Worm (Caenorhabditis elegans) whole organism, L4 larva: Measurements from ENCODE around the gene mps-4.

Experiments
- F49E8.2 ChIP-seq: sonication (generic microtip); optimal IDR thresholded peaks from 2 replicates; lab custom pipeline; 2016; ENCODE audit warnings: missing compliant biosample characterization, mild to moderate bottlenecking, missing genetic modification characterization, borderline replicate concordance
- R02D3.7 ChIP-seq: fragments of 150-350 bp; sonication (generic microtip); optimal IDR thresholded peaks from 3 replicates; lab custom pipeline; 2014; ENCODE audit warnings: missing biosample characterization, missing genetic modification characterization
- T20F7.1 ChIP-seq: fragments of 200-800 bp; sonication (Bioruptor generic); optimal IDR thresholded peaks from 2 replicates; lab custom pipeline; 2018; ENCODE audit warnings: mild to moderate bottlenecking, missing genetic modification characterization, missing compliant biosample characterization
- T26A8.4 ChIP-seq: fragments of 200-800 bp; sonication (Bioruptor generic); IDR thresholded peaks from 2 replicates; pipeline ENCODE4 v1.3.6; 2022; ENCODE audit warnings: missing genetic modification characterization, missing compliant biosample characterization
- Y48G9A.11 ChIP-seq: fragments of 200-800 bp; sonication (Bioruptor generic); IDR thresholded peaks from 2 replicates; pipeline ENCODE4 v1.3.6; 2022; ENCODE audit warnings: missing genetic modification reagents, missing genetic modification characterization, missing compliant biosample characterization
- aha-1 ChIP-seq: fragments of 150-350 bp; peaks from one replicate; lab custom pipeline; 2014; ENCODE audit warnings: missing biosample characterization, missing genetic modification characterization
- arid-1 ChIP-seq: fragments of 200-800 bp; sonication (Bioruptor generic); conservative IDR thresholded peaks from 2 replicates; pipeline ENCODE4 v1.3.6; 2022; ENCODE audit warnings: missing genetic modification reagents, missing genetic modification characterization, missing compliant biosample characterization
- ceh-32 ChIP-seq: sonication (generic microtip); optimal IDR thresholded peaks from 2 replicates; lab custom pipeline; 2016; ENCODE audit warnings: mild to moderate bottlenecking, missing genetic modification characterization, missing compliant biosample characterization; ENCODE audit not compliant: poor library complexity
- ceh-62 ChIP-seq: sonication (generic microtip); optimal IDR thresholded peaks from 2 replicates; lab custom pipeline; 2017; ENCODE audit warnings: missing biosample characterization, missing genetic modification characterization
- cey-2 ChIP-seq: sonication (generic microtip); optimal IDR thresholded peaks from 3 replicates; lab custom pipeline; 2017; ENCODE audit warnings: missing genetic modification characterization, mild to moderate bottlenecking, missing compliant biosample characterization, antibody characterized with exemption, borderline replicate concordance; ENCODE audit not compliant: insufficient read depth
- daf-16 ChIP-seq, 3 experiments: sonication (generic microtip); optimal IDR thresholded peaks; 2 replicates each; lab custom pipeline; 2016 to 2017; ENCODE audit warnings: missing genetic modification characterization in 3 of 3, missing genetic modification reagents in 3 of 3, mild to moderate bottlenecking in 2 of 3, missing compliant biosample characterization in 2 of 3, missing biosample characterization in 1 of 3, moderate library complexity in 1 of 3
- daf-8 ChIP-seq: fragments of 200-800 bp; sonication (Bioruptor generic); IDR thresholded peaks from 2 replicates; pipeline ENCODE4 v1.3.6; 2022; ENCODE audit warnings: missing genetic modification characterization, missing compliant biosample characterization
- dmd-6 ChIP-seq: fragments of 200-800 bp; sonication (Bioruptor generic); IDR thresholded peaks from 2 replicates; pipeline ENCODE4 v1.3.6; 2022; ENCODE audit warnings: missing genetic modification reagents, missing genetic modification characterization, missing compliant biosample characterization
- dve-1 ChIP-seq: sonication (generic microtip); optimal IDR thresholded peaks from 2 replicates; lab custom pipeline; 2017; ENCODE audit warnings: antibody characterized with exemption, mild to moderate bottlenecking, missing genetic modification characterization, missing compliant biosample characterization; ENCODE audit not compliant: insufficient read depth
- hif-1 ChIP-seq, 2 experiments: sonication (generic microtip); optimal IDR thresholded peaks; 2 replicates each; lab custom pipeline; 2016 to 2017; ENCODE audit warnings: missing compliant biosample characterization in 2 of 2, missing genetic modification characterization in 2 of 2, missing genetic modification reagents in 2 of 2, missing genotype in 2 of 2, mild to moderate bottlenecking in 1 of 2
- hlh-11 ChIP-seq: fragments of 200-800 bp; sonication (Bioruptor generic); optimal IDR thresholded peaks from 2 replicates; lab custom pipeline; 2018; ENCODE audit warnings: mild to moderate bottlenecking, missing genetic modification characterization, missing compliant biosample characterization
- hlh-30 ChIP-seq: sonication (generic microtip); optimal IDR thresholded peaks from 2 replicates; lab custom pipeline; 2017; ENCODE audit warnings: antibody characterized with exemption, mild to moderate bottlenecking, missing genetic modification characterization, missing compliant biosample characterization; ENCODE audit not compliant: insufficient read depth
- lin-15B ChIP-seq: fragments of 150-350 bp; sonication (generic microtip); optimal IDR thresholded peaks from 3 replicates; lab custom pipeline; 2014; ENCODE audit warnings: missing biosample characterization, missing genetic modification characterization
- madf-9 ChIP-seq: fragments of 200-800 bp; sonication (Bioruptor generic); conservative IDR thresholded peaks from 2 replicates; pipeline ENCODE4 v1.3.6; 2022; ENCODE audit warnings: missing genetic modification reagents, missing genetic modification characterization, missing compliant biosample characterization
- mdl-1 ChIP-seq, 2 experiments: fragments of 150-350 bp in 1 of 2; sonication (generic microtip) in 1 of 2; optimal IDR thresholded peaks; 2 replicates each; lab custom pipeline; 2014 to 2017; ENCODE audit warnings: missing biosample characterization in 2 of 2, missing genetic modification characterization in 2 of 2
- mes-2 ChIP-seq: sonication (generic microtip); optimal IDR thresholded peaks from 2 replicates; lab custom pipeline; 2016; ENCODE audit warnings: missing genotype, mild to moderate bottlenecking, missing genetic modification characterization, missing compliant biosample characterization; ENCODE audit not compliant: poor library complexity, severe bottlenecking
- mxl-3 ChIP-seq: fragments of 200-800 bp; sonication (Bioruptor generic); optimal IDR thresholded peaks from 2 replicates; lab custom pipeline; 2018; ENCODE audit warnings: mild to moderate bottlenecking, missing genetic modification characterization, missing compliant biosample characterization
- nhr-111 ChIP-seq: fragments of 200-800 bp; sonication (Bioruptor generic); optimal IDR thresholded peaks from 2 replicates; lab custom pipeline; 2018; ENCODE audit warnings: mild to moderate bottlenecking, missing genetic modification characterization, missing compliant biosample characterization
- nhr-28 ChIP-seq: fragments of 150-350 bp; optimal IDR thresholded peaks from 2 replicates; lab custom pipeline; 2014; ENCODE audit warnings: missing biosample characterization, missing genetic modification characterization
- nhr-6 ChIP-seq: fragments of 150-350 bp; optimal IDR thresholded peaks from 2 replicates; lab custom pipeline; 2014; ENCODE audit warnings: missing biosample characterization, missing genetic modification characterization
- php-3 ChIP-seq: fragments of 200-800 bp; sonication (Bioruptor generic); IDR thresholded peaks from 2 replicates; pipeline ENCODE4 v1.3.6; 2022; ENCODE audit warnings: missing genetic modification reagents, missing genetic modification characterization, missing compliant biosample characterization
- pqm-1 ChIP-seq: sonication (generic microtip); optimal IDR thresholded peaks from 2 replicates; lab custom pipeline; 2017; ENCODE audit warnings: missing biosample characterization, missing genetic modification characterization
- set-16 ChIP-seq: fragments of 200-800 bp; sonication (Bioruptor generic); IDR thresholded peaks from 2 replicates; pipeline ENCODE4 v1.3.6; 2022; ENCODE audit warnings: missing genetic modification reagents, missing genetic modification characterization, missing compliant biosample characterization
- skn-1 ChIP-seq: fragments of 150-350 bp; optimal IDR thresholded peaks from 2 replicates; lab custom pipeline; 2014; ENCODE audit warnings: missing biosample characterization, missing genetic modification characterization
- spr-3 ChIP-seq: fragments of 200-800 bp; sonication (Bioruptor generic); optimal IDR thresholded peaks from 2 replicates; lab custom pipeline; 2018; ENCODE audit warnings: mild to moderate bottlenecking, missing genetic modification characterization, missing compliant biosample characterization
- unc-130 ChIP-seq: sonication (generic microtip); optimal IDR thresholded peaks from 2 replicates; lab custom pipeline; 2016; ENCODE audit warnings: missing genetic modification reagents, missing genetic modification characterization, missing compliant biosample characterization
- unc-62 ChIP-seq, 3 experiments: fragments of 150-350 bp in 1 of 3; sonication (generic microtip); optimal IDR thresholded peaks in 2 of 3; peaks in 1 of 3; 1 replicate in 1 of 3; 2 replicates in 2 of 3; lab custom pipeline; 2014 to 2017; ENCODE audit warnings: missing biosample characterization in 3 of 3, missing genetic modification characterization in 3 of 3, missing genetic modification reagents in 3 of 3, missing genotype in 1 of 3
- vab-7 ChIP-seq: fragments of 200-800 bp; sonication (Bioruptor generic); IDR thresholded peaks from 2 replicates; pipeline ENCODE4 v1.3.6; 2022; ENCODE audit warnings: missing genetic modification reagents, missing genetic modification characterization, missing compliant biosample characterization
- zip-2 ChIP-seq: fragments of 150-350 bp; optimal IDR thresholded peaks from 2 replicates; lab custom pipeline; 2014; ENCODE audit warnings: missing biosample characterization, missing genetic modification characterization

mps-4 gene

DNA sequence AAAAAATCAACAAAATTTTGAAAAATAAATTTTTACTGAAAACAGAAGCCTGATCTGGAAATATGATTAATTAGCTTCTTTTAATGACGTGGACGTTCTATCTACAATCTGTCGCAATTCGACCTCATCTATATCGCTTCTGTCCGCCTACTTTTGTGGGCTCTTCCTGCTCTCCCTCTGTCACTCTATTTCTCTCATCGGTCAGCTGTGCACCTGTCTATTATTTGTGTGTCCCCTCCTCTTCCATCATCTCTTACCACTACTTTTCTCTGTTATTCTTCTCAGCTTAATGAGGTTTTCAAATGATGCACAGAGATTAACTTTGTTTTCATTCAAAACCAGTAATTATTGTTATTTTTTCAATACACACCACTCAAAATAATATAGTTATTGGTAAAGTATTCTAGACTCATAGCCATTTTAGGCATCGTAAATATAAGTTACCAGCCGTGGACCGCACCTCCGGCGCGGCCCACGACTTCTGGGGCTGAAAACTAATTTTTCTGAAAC is 27.6 kb upstream of the mps-4 start:
- TF ChIP-seq aha-1 (tag; lab: Kevin White, UChicago), result no peak
- TF ChIP-seq ceh-62 (tag; lab: Kevin White, UChicago), result no peak
- TF ChIP-seq cey-2 (tag; lab: Kevin White, UChicago), result no peak
- no peak for TF ChIP-seq nhr-28 (tag; lab: Kevin White, UChicago)
- no peak for TF ChIP-seq hif-1 (tag; optimal IDR thresholded peaks at IDR 0.05; lab: Kevin White, UChicago)
- TF ChIP-seq R02D3.7, result no peak
- no peak for TF ChIP-seq madf-9
- no peak for TF ChIP-seq lin-15B (tag; lab: Kevin White, UChicago)
- no peak for TF ChIP-seq nhr-111 (GFP tag; lab: Kevin White, UChicago)
- no peak for TF ChIP-seq hlh-30 (tag; lab: Kevin White, UChicago)
- TF ChIP-seq unc-130 (GFP tag; lab: Kevin White, UChicago), result no peak

DNA sequence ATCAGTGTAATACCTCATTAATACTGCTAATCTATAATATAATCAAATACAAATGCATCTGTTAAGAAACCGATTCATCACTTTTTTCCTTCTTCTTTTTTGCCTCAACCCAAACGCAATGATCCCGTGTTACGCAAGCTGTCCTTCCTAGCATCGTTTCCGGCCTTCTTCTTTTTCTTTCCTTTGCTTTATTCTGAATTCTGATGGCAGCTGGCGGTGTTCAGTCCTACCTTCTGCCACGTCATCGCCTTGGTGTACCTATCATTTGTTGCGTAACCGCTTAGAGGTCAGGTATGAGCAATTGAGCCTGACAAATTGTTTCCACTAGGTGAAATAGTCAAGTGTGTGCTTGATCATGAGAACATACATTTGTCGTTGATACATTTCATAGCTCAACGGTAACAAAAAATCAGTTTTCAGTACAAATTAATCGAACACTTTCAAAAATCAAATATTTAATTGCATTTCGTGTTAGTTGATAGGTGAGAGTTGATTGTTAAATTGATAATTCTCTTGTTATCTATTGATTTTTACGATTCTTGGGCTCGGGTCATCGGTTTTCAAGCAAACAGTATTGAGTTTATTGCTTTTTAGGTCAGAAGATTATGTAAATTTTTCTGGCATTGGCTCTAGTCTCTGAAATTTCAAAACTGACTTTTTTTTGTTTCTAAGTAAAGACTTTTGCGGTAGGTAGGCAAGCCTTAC is 26.8 kb upstream of the mps-4 start:
- TF ChIP-seq unc-62 (GFP tag; optimal IDR thresholded peaks at IDR 0.05 in 1 of 2; lab: Kevin White, UChicago) (peak in 1 of 2 experiments; percentile 54), unc-62 (tag; optimal IDR thresholded peaks at IDR 0.05; lab: Kevin White, UChicago) (no peak), daf-16 (GFP tag; optimal IDR thresholded peaks at IDR 0.05; lab: Kevin White, UChicago) (no peak), daf-16 (tag; optimal IDR thresholded peaks at IDR 0.05; lab: Kevin White, UChicago) (peak; percentile 36), php-3 (GFP tag; lab: Robert Waterston, UW) (peak; percentile 58; the same call in 1 of the 2 replicates), aha-1 (tag; lab: Kevin White, UChicago) (peak; percentile 88), hlh-11 (tag; lab: Kevin White, UChicago) (peak; percentile 1), mdl-1 (tag; optimal IDR thresholded peaks at IDR 0.05; lab: Kevin White, UChicago) (no peak), set-16 (no peak), hlh-30 (tag; lab: Kevin White, UChicago) (no peak), skn-1 (tag; lab: Kevin White, UChicago) (no peak)

DNA sequence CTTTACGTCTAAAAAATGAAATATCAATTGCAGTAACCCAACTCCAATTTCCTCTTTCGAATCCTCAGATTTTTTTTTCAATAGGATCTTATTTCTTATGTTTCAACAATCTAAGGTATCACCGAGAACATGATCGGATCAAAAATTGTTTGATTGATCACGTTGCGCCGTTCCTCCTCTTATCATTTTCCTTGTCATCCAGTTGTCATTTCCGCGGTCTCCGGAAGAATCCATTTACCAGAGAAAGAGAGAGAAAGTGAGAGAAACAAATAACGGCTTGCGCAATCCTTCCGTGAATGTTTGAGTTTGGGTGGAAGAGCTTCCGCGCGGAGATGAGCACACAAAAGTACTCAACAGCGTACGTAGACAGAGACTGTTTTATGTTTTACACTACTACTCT is 21.7 kb upstream of the mps-4 start:
- peak; percentile 32 for TF ChIP-seq hlh-11 (tag; lab: Kevin White, UChicago)
- TF ChIP-seq dve-1 (tag; lab: Kevin White, UChicago), result peak; percentile 7
- peak; percentile 30 for TF ChIP-seq aha-1 (tag; lab: Kevin White, UChicago)
- TF ChIP-seq nhr-28 (tag; lab: Kevin White, UChicago), result peak; percentile 3
- no peak for TF ChIP-seq ceh-32 (tag; lab: Kevin White, UChicago)
- TF ChIP-seq mes-2, result peak; percentile 1
- TF ChIP-seq dmd-6, result peak; percentile 93
- no peak for TF ChIP-seq daf-8 (GFP tag; lab: Robert Waterston, UW)
- TF ChIP-seq mxl-3 (GFP tag; lab: Kevin White, UChicago), result peak; percentile 31
- TF ChIP-seq F49E8.2, result no peak
- no peak for TF ChIP-seq T26A8.4 (GFP tag; lab: Robert Waterston, UW)

DNA sequence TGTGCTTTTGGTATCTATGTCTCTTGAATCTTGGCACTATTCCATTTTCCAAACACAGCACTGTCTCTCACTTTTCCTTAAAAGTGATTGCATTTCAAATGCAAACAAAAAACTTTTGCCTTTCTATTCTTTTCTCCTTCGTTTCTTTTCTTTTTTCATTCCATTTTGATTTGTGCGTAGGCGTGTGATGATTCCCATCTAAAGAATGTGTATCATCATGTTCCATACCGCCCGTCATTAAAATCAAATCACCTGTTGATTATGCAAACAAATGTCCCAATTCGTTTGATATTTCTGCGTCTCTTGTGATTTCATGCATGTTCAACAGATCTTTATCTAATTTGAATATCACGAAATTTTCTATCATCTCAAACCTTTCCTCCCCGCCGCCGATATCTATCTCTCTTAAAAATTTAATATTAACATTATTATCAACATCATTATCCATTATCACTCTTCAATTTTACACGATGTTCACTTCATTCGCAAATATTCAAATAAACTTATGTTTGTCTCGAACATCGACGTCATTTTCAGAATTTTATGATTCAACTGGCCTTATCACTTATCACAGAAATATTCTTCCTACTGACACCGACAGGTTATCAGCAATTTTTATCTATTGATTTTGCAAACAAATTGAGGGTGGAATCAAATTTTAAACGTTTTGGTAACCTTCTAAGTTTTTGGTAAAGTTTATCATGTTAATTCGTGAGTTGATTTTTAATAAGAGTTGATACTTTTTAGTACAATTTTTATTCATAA is 19.9 kb upstream of the mps-4 start:
- TF ChIP-seq vab-7 (GFP tag; lab: Robert Waterston, UW) (no peak), mxl-3 (GFP tag; lab: Kevin White, UChicago) (no peak), spr-3 (GFP tag; lab: Kevin White, UChicago) (no peak), nhr-6 (tag; lab: Kevin White, UChicago) (no peak), hlh-30 (tag; lab: Kevin White, UChicago) (peak; percentile 2), pqm-1 (tag; lab: Kevin White, UChicago) (peak; percentile 99), hlh-11 (tag; lab: Kevin White, UChicago) (peak; percentile 66), daf-16 (GFP tag; optimal IDR thresholded peaks at IDR 0.05; lab: Kevin White, UChicago) (no peak), daf-16 (tag; optimal IDR thresholded peaks at IDR 0.05; lab: Kevin White, UChicago) (peak; percentile 55), dve-1 (tag; lab: Kevin White, UChicago) (peak; percentile 74), arid-1 (no peak), zip-2 (no peak), dmd-6 (peak; percentile 78), Y48G9A.11 (GFP tag; lab: Robert Waterston, UW) (no peak), T20F7.1 (GFP tag; lab: Kevin White, UChicago) (peak; percentile 41), nhr-28 (tag; lab: Kevin White, UChicago) (peak; percentile 74)
- TF ChIP-seq, all 104 proteins: peak for 8
